Worm (Caenorhabditis elegans): ENCODE data around the gene ccdc-55.

Gene ccdc-55

ce11 chrIII:4168665-4169064, at the start of gene ccdc-55:
Gene ccdc-55 (minus strand): TSS chrIII:4168765.
- TF ChIP-seq unc-62 (GFP tag; optimal IDR thresholded peaks at IDR 0.05): no peak

ce11 chrIII:4210661-4211060, 42.1 kb upstream of the ccdc-55 start:
- no peak for TF ChIP-seq unc-62 (GFP tag; optimal IDR thresholded peaks at IDR 0.05)

- no peak for TF ChIP-seq unc-62 (GFP tag; optimal IDR thresholded peaks at IDR 0.05)
These were observed 40.6 kb upstream of the ccdc-55 start, which contains the start of gene phlp-2 for ce11 chrIII:4209188-4209587. Gene phlp-2 (plus strand): TSS chrIII:4209488.

- no peak for TF ChIP-seq unc-62 (GFP tag; optimal IDR thresholded peaks at IDR 0.05)
These were observed 39.6 kb upstream of the ccdc-55 start for ce11 chrIII:4208210-4208609.

- TF ChIP-seq unc-62 (GFP tag; optimal IDR thresholded peaks at IDR 0.05): no peak
These were observed 37.3 kb upstream of the ccdc-55 start, which contains the start of gene R74.8 for ce11 chrIII:4205751-4206327. Gene R74.8 (plus strand): TSS chrIII:4206277.

ce11 chrIII:4204964-4205363, 36.4 kb upstream of the ccdc-55 start:
- TF ChIP-seq unc-62 (GFP tag; optimal IDR thresholded peaks at IDR 0.05): no peak

ce11 chrIII:4204072-4204471, 35.5 kb upstream of the ccdc-55 start, which contains the start of the genes pelo-1 and R74.7:
Gene pelo-1 (minus strand): TSS chrIII:4204222.
Gene R74.7 (plus strand): TSS chrIII:4204429.
- TF ChIP-seq unc-62 (GFP tag; optimal IDR thresholded peaks at IDR 0.05): no peak

- TF ChIP-seq unc-62 (GFP tag; optimal IDR thresholded peaks at IDR 0.05): no peak
These were observed 28.4 kb upstream of the ccdc-55 start, which contains the start of gene asd-1 for ce11 chrIII:4196988-4197384. Gene asd-1 (plus strand): TSS chrIII:4197285.

ce11 chrIII:4196301-4196987, 27.9 kb upstream of the ccdc-55 start:
- no peak for TF ChIP-seq unc-62 (GFP tag; optimal IDR thresholded peaks at IDR 0.05)

ce11 chrIII:4195306-4196008, 26.9 kb upstream of the ccdc-55 start:
- no peak for TF ChIP-seq unc-62 (GFP tag; optimal IDR thresholded peaks at IDR 0.05)

ce11 chrIII:4194349-4195110, 26.0 kb upstream of the ccdc-55 start:
- TF ChIP-seq unc-62 (GFP tag; optimal IDR thresholded peaks at IDR 0.05): no peak

- no peak for TF ChIP-seq unc-62 (GFP tag; optimal IDR thresholded peaks at IDR 0.05)
These were observed 25.1 kb upstream of the ccdc-55 start, which contains the start of gene xbp-1 for ce11 chrIII:4193659-4194103. Gene xbp-1 (plus strand): TSS chrIII:4193809.

ce11 chrIII:4191091-4191638, 22.6 kb upstream of the ccdc-55 start, which contains the start of gene dnj-16:
Gene dnj-16 (plus strand): TSS chrIII:4191141.
- no peak for TF ChIP-seq unc-62 (GFP tag; optimal IDR thresholded peaks at IDR 0.05)

- TF ChIP-seq unc-62 (GFP tag; optimal IDR thresholded peaks at IDR 0.05): no peak
These were observed 21.7 kb upstream of the ccdc-55 start, which contains the start of gene spp-28 for ce11 chrIII:4190241-4190640. Gene spp-28 (minus strand): TSS chrIII:4190341.

ce11 chrIII:4189602-4190001, 21.0 kb upstream of the ccdc-55 start:
- no peak for TF ChIP-seq unc-62 (GFP tag; optimal IDR thresholded peaks at IDR 0.05)
